Worm (Caenorhabditis elegans): ENCODE measurements around the gene C06B8.2.

DNA sequence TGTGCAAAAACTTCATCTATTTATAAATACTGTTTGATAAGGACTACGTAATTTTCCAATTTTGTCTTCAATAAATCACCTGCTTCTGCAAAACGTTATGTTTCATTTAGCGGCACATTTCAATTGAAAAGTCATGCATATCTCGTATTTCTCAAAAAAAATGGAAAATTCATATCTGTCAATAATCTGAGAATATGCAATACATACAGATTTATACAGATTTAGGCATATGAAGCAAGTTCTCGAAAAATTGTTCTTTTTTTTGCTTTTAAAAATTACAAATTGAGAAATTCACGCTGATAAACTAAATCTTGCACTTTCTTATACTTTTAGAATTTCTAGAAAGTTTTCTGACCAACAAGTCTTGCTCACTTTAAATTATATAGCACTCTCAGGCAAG lies 34.4 kb downstream of the C06B8.2 start, which contains the start of gene T26H5.11:
- TF ChIP-seq lin-39 (tag; optimal IDR thresholded peaks at IDR 0.05) = no peak
- no peak for TF ChIP-seq lin-13 (GFP tag; optimal IDR thresholded peaks at IDR 0.05)
- no peak for TF ChIP-seq dpl-1 (GFP tag; optimal IDR thresholded peaks at IDR 0.05)
- TF ChIP-seq pqm-1 (tag; optimal IDR thresholded peaks at IDR 0.05) = no peak
- no peak for TF ChIP-seq lin-35 (GFP tag; optimal IDR thresholded peaks at IDR 0.05)
- TF ChIP-seq ets-5 (GFP tag; IDR thresholded peaks at IDR 0.05) = no peak
- no peak for TF ChIP-seq unc-130 (tag; optimal IDR thresholded peaks at IDR 0.05)
- TF ChIP-seq lsy-2 (tag; optimal IDR thresholded peaks at IDR 0.05) = no peak
